Worm (Caenorhabditis elegans) whole organism, mixed stage, embryonic: ENCODE measurements around the gene C16C4.1.

Experiments used
- M03D4.4 ChIP-seq: sonication (generic microtip); optimal IDR thresholded peaks from 2 replicates; lab custom pipeline; 2017; ENCODE audit warnings: mild to moderate bottlenecking, missing genetic modification characterization, missing compliant biosample characterization
- bed-3 ChIP-seq: fragments of 200-800 bp; sonication (Bioruptor generic); optimal IDR thresholded peaks from 3 replicates; lab custom pipeline; 2018; ENCODE audit warnings: mild to moderate bottlenecking, missing genetic modification characterization, moderate library complexity, missing compliant biosample characterization
- blmp-1 ChIP-seq: fragments of 150-350 bp; optimal IDR thresholded peaks from 2 replicates; lab custom pipeline; 2014; ENCODE audit warnings: missing biosample characterization, missing genetic modification characterization
- ceh-39 ChIP-seq: fragments of 150-350 bp; optimal IDR thresholded peaks from 2 replicates; lab custom pipeline; 2014; ENCODE audit warnings: missing biosample characterization, missing genetic modification characterization
- ceh-83 ChIP-seq: fragments of 200-800 bp; sonication (Bioruptor generic); optimal IDR thresholded peaks from 2 replicates; lab custom pipeline; 2018; ENCODE audit warnings: mild to moderate bottlenecking, missing genetic modification characterization, missing compliant biosample characterization
- drap-1 ChIP-seq: fragments of 200-800 bp; sonication (Bioruptor generic); optimal IDR thresholded peaks from 3 replicates; lab custom pipeline; 2018; ENCODE audit warnings: mild to moderate bottlenecking, missing genetic modification characterization, missing compliant biosample characterization
- elt-1 ChIP-seq: sonication (generic microtip); optimal IDR thresholded peaks from 2 replicates; lab custom pipeline; 2017; ENCODE audit warnings: missing genetic modification characterization, mild to moderate bottlenecking, missing compliant biosample characterization, antibody characterized with exemption, moderate library complexity, borderline replicate concordance; ENCODE audit not compliant: insufficient read depth
- elt-3 ChIP-seq: fragments of 150-350 bp; optimal IDR thresholded peaks from 2 replicates; lab custom pipeline; 2014; ENCODE audit warnings: missing biosample characterization, missing genetic modification characterization
- flh-1 ChIP-seq: fragments of 200-800 bp; sonication (Bioruptor generic); optimal IDR thresholded peaks from 2 replicates; lab custom pipeline; 2018; ENCODE audit warnings: mild to moderate bottlenecking, missing genetic modification characterization, moderate library complexity, missing compliant biosample characterization
- ham-2 ChIP-seq: fragments of 200-800 bp; sonication (Bioruptor generic); optimal IDR thresholded peaks from 2 replicates; lab custom pipeline; 2018; ENCODE audit warnings: mild to moderate bottlenecking, missing genetic modification characterization, missing compliant biosample characterization
- hlh-1 ChIP-seq: fragments of 150-350 bp; optimal IDR thresholded peaks from 2 replicates; lab custom pipeline; 2014; ENCODE audit warnings: missing biosample characterization, missing genetic modification reagents, missing genetic modification characterization
- lin-13 ChIP-seq: fragments of 150-350 bp; optimal IDR thresholded peaks from 2 replicates; lab custom pipeline; 2014; ENCODE audit warnings: missing biosample characterization, missing genetic modification characterization
- lin-32 ChIP-seq: fragments of 200-800 bp; sonication (Bioruptor generic); optimal IDR thresholded peaks from 2 replicates; lab custom pipeline; 2018; ENCODE audit warnings: mild to moderate bottlenecking, missing genetic modification characterization, missing compliant biosample characterization
- lsy-2 ChIP-seq: fragments of 150-350 bp; optimal IDR thresholded peaks from 2 replicates; lab custom pipeline; 2014; ENCODE audit warnings: missing biosample characterization, missing genetic modification characterization
- mep-1 ChIP-seq: fragments of 150-350 bp; optimal IDR thresholded peaks from 2 replicates; lab custom pipeline; 2017; ENCODE audit warnings: missing biosample characterization, missing genetic modification reagents, missing genetic modification characterization, inconsistent platforms
- mls-2 ChIP-seq: sonication (generic microtip); optimal IDR thresholded peaks from 2 replicates; lab custom pipeline; 2016; ENCODE audit warnings: mild to moderate bottlenecking, missing genetic modification characterization, moderate library complexity, missing compliant biosample characterization
- nhr-2 ChIP-seq: fragments of 150-350 bp; optimal IDR thresholded peaks from 2 replicates; lab custom pipeline; 2014; ENCODE audit warnings: missing biosample characterization, missing genetic modification characterization
- nhr-237 ChIP-seq: fragments of 150-350 bp; optimal IDR thresholded peaks from 2 replicates; lab custom pipeline; 2014; ENCODE audit warnings: missing biosample characterization, missing genetic modification characterization
- nhr-28 ChIP-seq: fragments of 150-350 bp; optimal IDR thresholded peaks from 2 replicates; lab custom pipeline; 2014; ENCODE audit warnings: missing biosample characterization, missing genetic modification characterization
- nhr-76 ChIP-seq: sonication (generic microtip); optimal IDR thresholded peaks from 2 replicates; lab custom pipeline; 2017; ENCODE audit warnings: missing biosample characterization, missing genetic modification characterization
- pha-4 ChIP-seq: fragments of 150-350 bp; optimal IDR thresholded peaks from 2 replicates; lab custom pipeline; 2018; ENCODE audit warnings: missing biosample characterization, missing genetic modification reagents, missing genetic modification characterization
- sem-2 ChIP-seq: fragments of 200-800 bp; sonication (Bioruptor generic); optimal IDR thresholded peaks from 2 replicates; lab custom pipeline; 2018; ENCODE audit warnings: mild to moderate bottlenecking, missing genetic modification characterization, missing compliant biosample characterization
- snpc-4 ChIP-seq: fragments of 150-350 bp; optimal IDR thresholded peaks from 2 replicates; lab custom pipeline; 2014; ENCODE audit warnings: missing biosample characterization, missing genetic modification characterization
- sptf-1 ChIP-seq: sonication (generic microtip); optimal IDR thresholded peaks from 2 replicates; lab custom pipeline; 2017; ENCODE audit warnings: mild to moderate bottlenecking, missing genetic modification characterization, moderate library complexity, missing compliant biosample characterization
- tbx-8 ChIP-seq: fragments of 200-800 bp; sonication (Bioruptor generic); optimal IDR thresholded peaks from 2 replicates; lab custom pipeline; 2018; ENCODE audit warnings: mild to moderate bottlenecking, missing genetic modification characterization, moderate library complexity, missing compliant biosample characterization
- unc-120 ChIP-seq: sonication (generic microtip); optimal IDR thresholded peaks from 2 replicates; lab custom pipeline; 2017; ENCODE audit warnings: missing genetic modification characterization, missing compliant biosample characterization; ENCODE audit not compliant: poor library complexity, severe bottlenecking
- unc-39 ChIP-seq: fragments of 150-350 bp; optimal IDR thresholded peaks from 2 replicates; lab custom pipeline; 2014; ENCODE audit warnings: missing biosample characterization, missing genetic modification characterization
- unc-62 ChIP-seq: fragments of 150-350 bp; optimal IDR thresholded peaks from 2 replicates; lab custom pipeline; 2014; ENCODE audit warnings: missing biosample characterization, missing genetic modification reagents, missing genetic modification characterization
- zip-8 ChIP-seq: fragments of 150-350 bp; optimal IDR thresholded peaks from 2 replicates; lab custom pipeline; 2014; ENCODE audit warnings: missing biosample characterization, missing genetic modification characterization

C16C4.1 gene

DNA sequence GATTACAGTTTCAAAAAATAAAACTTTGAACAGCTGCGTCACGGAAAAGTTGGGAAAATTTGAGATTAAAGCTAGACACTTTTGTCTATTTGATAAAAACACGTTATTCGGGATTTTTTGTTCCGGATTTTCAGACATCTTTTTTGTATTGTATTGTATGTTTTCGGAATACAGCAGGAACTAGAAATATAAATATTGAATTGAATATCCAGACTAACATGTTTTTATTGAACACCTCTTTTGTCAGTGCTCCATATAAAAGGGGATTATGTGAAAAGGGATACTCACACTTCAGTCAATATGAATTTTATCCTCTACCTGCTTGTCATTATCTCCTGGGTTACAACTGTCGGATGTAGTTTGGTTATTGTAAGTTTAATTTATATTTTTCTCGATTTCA, at the start of gene C16C4.1:
Gene C16C4.1 (plus strand): TSS at position 301 of the 400 bp plus-strand sequence.
- TF ChIP-seq M03D4.4 (no peak), flh-1 (GFP tag; lab: Kevin White, UChicago) (no peak), mep-1 (tag; lab: Kevin White, UChicago) (no peak), nhr-28 (tag; lab: Kevin White, UChicago) (no peak), nhr-237 (tag; lab: Kevin White, UChicago) (no peak), unc-39 (tag; lab: Kevin White, UChicago) (no peak)
- TF ChIP-seq, all 35 proteins: peak for 0

DNA sequence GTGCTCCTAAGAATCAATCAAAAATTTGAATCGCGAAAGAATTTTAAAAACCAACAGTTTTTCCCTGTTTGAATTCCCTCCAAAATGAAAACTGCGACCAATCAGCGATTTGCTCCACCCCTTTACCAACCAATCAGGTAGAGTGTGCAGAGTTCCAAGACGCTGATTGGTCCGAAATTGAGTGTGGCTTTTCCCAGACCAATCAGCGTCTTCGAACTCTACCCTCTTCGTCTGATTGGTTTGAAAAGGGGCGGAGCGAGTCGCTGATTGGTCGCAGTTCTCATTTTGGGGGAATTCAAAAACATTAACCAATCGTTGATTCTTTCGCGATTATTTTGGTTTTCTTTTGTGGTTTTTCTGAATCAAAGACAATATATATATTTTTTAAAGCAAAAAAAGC, 49.5 kb upstream of the C16C4.1 start:
- TF ChIP-seq sem-2 (GFP tag; lab: Kevin White, UChicago): no peak
- TF ChIP-seq lin-13 (tag; lab: Kevin White, UChicago): no peak
- no peak for TF ChIP-seq snpc-4 (tag; lab: Kevin White, UChicago)
- no peak for TF ChIP-seq lsy-2
- no peak for TF ChIP-seq sptf-1 (tag; lab: Kevin White, UChicago)
- no peak for TF ChIP-seq nhr-76
- TF ChIP-seq zip-8: no peak
- no peak for TF ChIP-seq ceh-83 (GFP tag; lab: Kevin White, UChicago)
- no peak for TF ChIP-seq elt-1

DNA sequence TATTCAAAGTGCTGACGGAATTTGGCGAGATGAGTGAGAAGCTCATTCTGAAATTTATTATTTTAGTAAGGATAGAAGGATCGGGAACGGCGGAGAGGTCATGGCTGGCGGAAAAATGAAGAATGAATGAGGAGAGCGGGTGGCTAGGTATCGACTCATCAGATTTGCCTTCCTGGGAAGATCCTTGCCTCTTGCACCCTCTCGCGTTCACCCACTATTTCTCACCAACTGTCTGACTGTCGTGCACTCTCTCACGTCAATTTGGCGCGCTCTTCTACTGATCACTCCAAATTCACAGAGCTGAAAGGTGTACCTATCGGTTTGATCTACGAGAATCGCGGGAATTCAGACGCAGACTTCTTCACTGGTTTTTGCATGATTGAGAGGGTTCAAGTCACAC, 45.9 kb upstream of the C16C4.1 start, which contains the start of gene fbxb-97:
Gene fbxb-97 (minus strand): TSS at position 53 of the 400 bp plus-strand sequence.
- TF ChIP-seq nhr-28 (tag; lab: Kevin White, UChicago): no peak
- TF ChIP-seq unc-120: peak; percentile 51
- TF ChIP-seq, all 35 proteins: peak for 1

DNA sequence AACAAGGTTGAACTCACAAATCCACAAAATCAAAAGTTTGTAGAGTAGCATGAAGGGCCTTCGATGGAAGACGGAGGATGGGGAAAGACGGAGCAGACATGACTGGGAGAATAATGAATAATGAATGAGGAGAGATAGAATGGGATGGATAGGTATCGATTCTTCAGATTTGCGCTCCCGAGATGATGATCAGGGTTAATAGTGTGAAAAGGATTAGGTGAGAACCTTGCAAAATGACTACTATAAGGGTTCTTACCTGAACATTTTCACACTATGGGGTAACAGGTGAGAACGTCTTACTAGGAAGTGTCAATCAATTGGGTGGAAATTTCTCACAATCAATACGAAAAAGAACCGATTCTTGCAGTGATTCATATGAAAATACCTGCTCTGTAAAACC, 43.7 kb upstream of the C16C4.1 start, which contains the start of gene fbxb-96:
Gene fbxb-96 (minus strand): TSS at position 101 of the 400 bp plus-strand sequence.
- TF ChIP-seq lsy-2: no peak

DNA sequence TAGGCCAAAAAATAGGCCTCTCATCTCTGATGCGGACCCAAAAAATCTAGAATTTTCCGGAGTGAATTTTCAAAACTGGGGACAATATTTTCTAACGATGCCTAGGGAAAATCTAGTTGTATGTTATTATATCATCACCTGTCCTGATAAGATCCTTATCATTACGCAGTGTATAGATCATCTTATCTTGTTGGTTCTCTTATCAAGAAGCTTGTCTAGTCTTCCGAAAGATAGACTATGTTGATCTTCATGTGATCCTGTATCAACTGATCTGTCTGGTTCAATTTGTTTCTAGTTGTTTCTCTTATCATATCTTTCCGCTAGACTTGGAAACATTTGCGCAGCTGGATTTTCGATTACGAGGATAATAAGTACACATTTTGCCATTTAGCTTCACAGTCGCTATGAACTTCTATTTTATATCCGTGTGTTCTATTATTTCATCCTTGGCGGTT, 43.1 kb upstream of the C16C4.1 start, which contains the start of gene C52E2.3:
Gene C52E2.3 (plus strand): TSS at position 405 of the 455 bp plus-strand sequence.
- TF ChIP-seq nhr-237 (tag; lab: Kevin White, UChicago): no peak
- peak; percentile 85 for TF ChIP-seq elt-3
- TF ChIP-seq elt-1: peak; percentile 62

DNA sequence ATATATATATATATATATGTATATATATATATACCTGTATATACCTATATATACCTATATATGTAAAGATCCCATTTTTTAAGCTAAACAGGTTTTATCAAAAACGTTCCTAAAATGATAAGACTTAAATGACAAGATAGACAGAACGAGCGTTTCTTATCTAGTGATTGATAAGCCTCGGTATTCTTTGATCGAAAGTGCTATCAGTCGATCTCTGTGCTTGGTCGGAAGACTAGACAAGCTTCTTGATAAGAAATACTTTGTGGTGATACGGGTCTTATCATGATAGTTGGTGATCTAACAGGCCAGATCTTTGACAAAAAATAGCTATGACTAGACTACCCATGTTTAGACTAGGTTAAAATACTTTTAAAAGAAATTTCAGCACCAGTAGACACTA, 42.3 kb upstream of the C16C4.1 start:
- TF ChIP-seq M03D4.4 (no peak), elt-1 (no peak), nhr-237 (tag; lab: Kevin White, UChicago) (no peak), unc-62 (GFP tag; lab: Kevin White, UChicago) (no peak), mls-2 (no peak), lin-32 (GFP tag; lab: Kevin White, UChicago) (no peak), ceh-83 (GFP tag; lab: Kevin White, UChicago) (no peak), flh-1 (GFP tag; lab: Kevin White, UChicago) (no peak), unc-120 (no peak), snpc-4 (tag; lab: Kevin White, UChicago) (no peak), zip-8 (no peak)

DNA sequence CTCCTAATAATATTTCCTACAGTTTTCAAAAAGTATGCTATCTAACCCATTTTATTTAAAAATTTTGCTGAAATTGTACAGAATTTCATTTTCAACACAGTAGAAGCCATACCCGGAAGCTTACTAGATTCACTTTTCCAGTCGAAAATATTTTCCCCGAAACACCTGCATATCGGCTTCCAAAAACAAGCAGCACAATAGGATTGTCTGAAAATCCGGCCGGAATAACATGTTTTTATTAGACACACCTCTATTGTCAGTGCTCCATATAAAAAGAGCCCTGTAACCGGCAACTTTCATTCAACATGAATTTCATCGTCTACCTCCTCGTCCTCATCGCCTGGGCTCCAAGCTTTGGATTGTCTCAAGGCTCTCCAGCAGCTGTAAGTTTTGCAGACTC, 41.5 kb upstream of the C16C4.1 start, which contains the start of gene C52E2.2:
Gene C52E2.2 (plus strand): TSS at position 301 of the 400 bp plus-strand sequence.
- TF ChIP-seq zip-8 (no peak), blmp-1 (tag; lab: Kevin White, UChicago) (no peak), drap-1 (GFP tag; lab: Kevin White, UChicago) (no peak), nhr-2 (no peak), bed-3 (no peak), hlh-1 (tag; lab: Kevin White, UChicago) (no peak), sptf-1 (tag; lab: Kevin White, UChicago) (no peak), tbx-8 (GFP tag; lab: Kevin White, UChicago) (no peak), mls-2 (no peak), ham-2 (GFP tag; lab: Kevin White, UChicago) (no peak), lin-32 (GFP tag; lab: Kevin White, UChicago) (no peak), pha-4 (tag; lab: Kevin White, UChicago) (no peak), flh-1 (GFP tag; lab: Kevin White, UChicago) (no peak), mep-1 (tag; lab: Kevin White, UChicago) (no peak), elt-1 (no peak), ceh-39 (no peak), elt-3 (no peak), M03D4.4 (no peak)
